Worm (Caenorhabditis elegans) whole organism, L4 larva: Measurements from ENCODE around the gene ric-4.

Experiments
- aly-2 ChIP-seq: sonication (generic microtip); optimal IDR thresholded peaks from 2 replicates; lab custom pipeline; 2018; ENCODE audit warnings: missing biosample characterization, missing genetic modification characterization
- lin-13 ChIP-seq: fragments of 150-350 bp; optimal IDR thresholded peaks from 2 replicates; lab custom pipeline; 2014; ENCODE audit warnings: missing biosample characterization, missing genetic modification reagents, missing genetic modification characterization
- pha-4 ChIP-seq, 2 experiments: fragments of 150-350 bp in 1 of 2; fragments of 200-800 bp in 1 of 2; sonication (Bioruptor generic) in 1 of 2; IDR thresholded peaks in 1 of 2; optimal IDR thresholded peaks in 1 of 2; 2 replicates each; pipeline versions ENCODE4 v1.3.6 to Lab custom; 2014 to 2022; ENCODE audit warnings: missing genetic modification characterization in 2 of 2, missing genetic modification reagents in 2 of 2, missing biosample characterization in 1 of 2, missing compliant biosample characterization in 1 of 2
- set-16 ChIP-seq: fragments of 200-800 bp; sonication (Bioruptor generic); IDR thresholded peaks from 2 replicates; pipeline ENCODE4 v1.3.6; 2022; ENCODE audit warnings: missing genetic modification reagents, missing genetic modification characterization, missing compliant biosample characterization
- unc-62 ChIP-seq, 3 experiments: fragments of 150-350 bp in 1 of 3; sonication (generic microtip); optimal IDR thresholded peaks in 2 of 3; peaks in 1 of 3; 1 replicate in 1 of 3; 2 replicates in 2 of 3; lab custom pipeline; 2014 to 2017; ENCODE audit warnings: missing biosample characterization in 3 of 3, missing genetic modification characterization in 3 of 3, missing genetic modification reagents in 3 of 3, missing genotype in 1 of 3

- no peak for TF ChIP-seq lin-13 (GFP tag; lab: Kevin White, UChicago)
- no peak for TF ChIP-seq set-16 (GFP tag; lab: Robert Waterston, UW)
- no peak for TF ChIP-seq pha-4 (GFP tag; IDR thresholded peaks at IDR 0.05; lab: Robert Waterston, UW)
- TF ChIP-seq pha-4 (tag; optimal IDR thresholded peaks at IDR 0.05; lab: Kevin White, UChicago) = no peak
- no peak for TF ChIP-seq unc-62 (GFP tag; optimal IDR thresholded peaks at IDR 0.05 in 1 of 2; lab: Kevin White, UChicago)
- TF ChIP-seq unc-62 (tag; optimal IDR thresholded peaks at IDR 0.05; lab: Kevin White, UChicago) = no peak
- TF ChIP-seq aly-2 (tag; lab: Kevin White, UChicago) = no peak
Observed at ce11 chrV:10222007-10222406, 48.1 kb downstream of the ric-4 start, which contains the start of gene C12D8.20.
